Fruit fly (Drosophila melanogaster) whole organism, embryonic: Measurements from ENCODE around the gene heph.
A peak's percentile ranks its signal among the peaks of the same experiment; 100 is the strongest.

ENCODE experiments used
- BtbVII ChIP-seq: fragments of 200-800 bp; sonication (Bioruptor generic); optimal IDR thresholded peaks from 3 replicates; lab custom pipeline; 2017; ENCODE audit warnings: missing biosample characterization, mild to moderate bottlenecking, missing genetic modification characterization
- CG10366 ChIP-seq: fragments of 200-800 bp; sonication (Bioruptor generic); IDR thresholded peaks from 2 replicates; pipeline ENCODE4 v1.3.6; 2022; ENCODE audit warnings: missing biosample characterization, missing genetic modification characterization
- CG10543 ChIP-seq: fragments of 200-800 bp; sonication (Bioruptor generic); optimal IDR thresholded peaks from 3 replicates; lab custom pipeline; 2017; ENCODE audit warnings: missing biosample characterization, mild to moderate bottlenecking, missing genetic modification characterization, moderate library complexity
- CG10979 ChIP-seq: fragments of 200-800 bp; sonication (Bioruptor generic); optimal IDR thresholded peaks from 2 replicates; lab custom pipeline; 2018; ENCODE audit warnings: missing biosample characterization, mild to moderate bottlenecking, missing genetic modification characterization, moderate library complexity
- CG11398 ChIP-seq: fragments of 200-800 bp; sonication (Bioruptor generic); optimal IDR thresholded peaks from 2 replicates; lab custom pipeline; 2016; ENCODE audit warnings: missing biosample characterization, missing genetic modification characterization
- CG12104 ChIP-seq: fragments of 200-800 bp; sonication (Bioruptor generic); optimal IDR thresholded peaks from 3 replicates; lab custom pipeline; 2016; ENCODE audit warnings: missing biosample characterization, missing genetic modification characterization
- CG13123 ChIP-seq: fragments of 200-800 bp; sonication (Bioruptor generic); optimal IDR thresholded peaks from 2 replicates; lab custom pipeline; 2016; ENCODE audit warnings: missing biosample characterization, missing genetic modification characterization
- CG13296 ChIP-seq: fragments of 200-800 bp; sonication (Bioruptor generic); optimal IDR thresholded peaks from 3 replicates; lab custom pipeline; 2018; ENCODE audit warnings: missing biosample characterization, mild to moderate bottlenecking, missing genetic modification characterization
- CG17359 ChIP-seq: fragments of 200-800 bp; sonication (Bioruptor generic); optimal IDR thresholded peaks from 3 replicates; lab custom pipeline; 2018; ENCODE audit warnings: missing biosample characterization, mild to moderate bottlenecking, missing genetic modification characterization, moderate library complexity
- CG17568 ChIP-seq: fragments of 200-800 bp; sonication (Bioruptor generic); optimal IDR thresholded peaks from 2 replicates; lab custom pipeline; 2018; ENCODE audit warnings: missing biosample characterization, mild to moderate bottlenecking, missing genetic modification characterization, moderate library complexity
- CG17829 ChIP-seq: fragments of 200-800 bp; optimal IDR thresholded peaks from 2 replicates; lab custom pipeline; 2019; ENCODE audit warnings: missing biosample characterization, mild to moderate bottlenecking, missing genetic modification characterization, moderate library complexity
- CG17912 ChIP-seq: fragments of 200-800 bp; sonication (Bioruptor generic); optimal IDR thresholded peaks from 2 replicates; lab custom pipeline; 2018; ENCODE audit warnings: missing biosample characterization, mild to moderate bottlenecking, missing genetic modification characterization
- CG30020 ChIP-seq: fragments of 200-800 bp; optimal IDR thresholded peaks from 2 replicates; lab custom pipeline; 2019; ENCODE audit warnings: missing biosample characterization, mild to moderate bottlenecking, missing genetic modification characterization, moderate library complexity
- CG3407 ChIP-seq: fragments of 200-800 bp; sonication (Bioruptor generic); optimal IDR thresholded peaks from 2 replicates; lab custom pipeline; 2018; ENCODE audit warnings: missing biosample characterization, mild to moderate bottlenecking, missing genetic modification characterization
- CG4328 ChIP-seq: fragments of 200-800 bp; sonication (Bioruptor generic); optimal IDR thresholded peaks from 3 replicates; lab custom pipeline; 2017; ENCODE audit warnings: missing biosample characterization, missing genetic modification reagents, missing genetic modification characterization
- CG43689 ChIP-seq: fragments of 200-800 bp; sonication (Bioruptor generic); IDR thresholded peaks from 2 replicates; pipeline ENCODE4 v1.3.6; 2022; ENCODE audit warnings: missing biosample characterization, missing genetic modification characterization
- CG4820 ChIP-seq: fragments of 200-800 bp; sonication (Bioruptor generic); optimal IDR thresholded peaks from 3 replicates; lab custom pipeline; 2016; ENCODE audit warnings: missing biosample characterization, missing genetic modification characterization
- CG5180 ChIP-seq: fragments of 200-800 bp; sonication (Bioruptor generic); optimal IDR thresholded peaks from 3 replicates; lab custom pipeline; 2017; ENCODE audit warnings: missing biosample characterization, missing genetic modification characterization, mild to moderate bottlenecking, moderate library complexity, missing genetic modification reagents
- CG6854 ChIP-seq: fragments of 200-800 bp; sonication (Bioruptor generic); optimal IDR thresholded peaks from 3 replicates; lab custom pipeline; 2017; ENCODE audit warnings: missing biosample characterization, mild to moderate bottlenecking, missing genetic modification characterization
- CG7556 ChIP-seq: fragments of 200-800 bp; sonication (Bioruptor generic); optimal IDR thresholded peaks from 2 replicates; lab custom pipeline; 2017; ENCODE audit warnings: missing biosample characterization, mild to moderate bottlenecking, missing genetic modification characterization
- CG7987 ChIP-seq: fragments of 200-800 bp; sonication (Bioruptor generic); optimal IDR thresholded peaks from 2 replicates; lab custom pipeline; 2018; ENCODE audit warnings: missing biosample characterization, mild to moderate bottlenecking, missing genetic modification characterization, moderate library complexity
- CG8765 ChIP-seq: fragments of 200-800 bp; sonication (Bioruptor generic); IDR thresholded peaks from 2 replicates; pipeline ENCODE4 v1.3.6; 2022; ENCODE audit warnings: missing biosample characterization, missing genetic modification characterization
- CHES-1-like ChIP-seq: fragments of 200-800 bp; sonication (Bioruptor generic); optimal IDR thresholded peaks from 2 replicates; lab custom pipeline; 2016; ENCODE audit warnings: missing biosample characterization, missing genetic modification characterization
- Camta ChIP-seq: fragments of 200-800 bp; sonication (Bioruptor generic); optimal IDR thresholded peaks from 2 replicates; lab custom pipeline; 2016; ENCODE audit warnings: missing biosample characterization, missing genetic modification characterization
- CrebB ChIP-seq: fragments of 200-800 bp; sonication (Bioruptor generic); optimal IDR thresholded peaks from 3 replicates; lab custom pipeline; 2018; ENCODE audit warnings: missing biosample characterization, mild to moderate bottlenecking, missing genetic modification characterization
- D19B ChIP-seq: fragments of 200-800 bp; sonication (Bioruptor generic); optimal IDR thresholded peaks from 2 replicates; lab custom pipeline; 2017; ENCODE audit warnings: missing biosample characterization, mild to moderate bottlenecking, missing genetic modification characterization
- ERR ChIP-seq: fragments of 200-800 bp; sonication (Bioruptor generic); optimal IDR thresholded peaks from 2 replicates; lab custom pipeline; 2016; ENCODE audit warnings: missing biosample characterization, missing genetic modification characterization
- Hmx ChIP-seq: fragments of 200-800 bp; sonication (Bioruptor generic); optimal IDR thresholded peaks from 2 replicates; lab custom pipeline; 2016; ENCODE audit warnings: missing biosample characterization, missing genetic modification characterization
- Hr51 ChIP-seq, 2 experiments: fragments of 200-800 bp; sonication (Bioruptor generic); optimal IDR thresholded peaks; 2 replicates in 1 of 2; 3 replicates in 1 of 2; lab custom pipeline; 2016 to 2018; ENCODE audit warnings: missing biosample characterization in 2 of 2, missing genetic modification characterization in 2 of 2, mild to moderate bottlenecking in 1 of 2, moderate library complexity in 1 of 2
- Hsf ChIP-seq: fragments of 200-800 bp; sonication (Bioruptor generic); optimal IDR thresholded peaks from 3 replicates; lab custom pipeline; 2016; ENCODE audit warnings: missing biosample characterization, missing genetic modification characterization
- NC2α ChIP-seq: fragments of 200-800 bp; sonication (Bioruptor generic); optimal IDR thresholded peaks from 2 replicates; lab custom pipeline; 2016; ENCODE audit warnings: missing biosample characterization, missing genetic modification characterization
- Neu2 ChIP-seq: fragments of 200-800 bp; sonication (Bioruptor generic); optimal IDR thresholded peaks from 3 replicates; lab custom pipeline; 2016; ENCODE audit warnings: missing biosample characterization, missing genetic modification characterization, borderline replicate concordance
- Sin3A ChIP-seq: fragments of >200 bp; optimal IDR thresholded peaks from 2 replicates; lab custom pipeline; 2018
- al ChIP-seq: fragments of 200-800 bp; sonication (Bioruptor generic); IDR thresholded peaks from 2 replicates; pipeline ENCODE4 v1.3.6; 2022; ENCODE audit warnings: missing biosample characterization, missing genetic modification characterization
- br ChIP-seq: fragments of >200 bp; optimal IDR thresholded peaks from 2 replicates; lab custom pipeline; 2017
- crp ChIP-seq, 2 experiments: fragments of 200-800 bp; sonication (Bioruptor generic); optimal IDR thresholded peaks; 2 replicates in 1 of 2; 3 replicates in 1 of 2; lab custom pipeline; 2017; ENCODE audit warnings: missing biosample characterization in 2 of 2, missing genetic modification characterization in 2 of 2, mild to moderate bottlenecking in 1 of 2, moderate library complexity in 1 of 2
- danr ChIP-seq: fragments of 200-800 bp; sonication (Bioruptor generic); IDR thresholded peaks from 2 replicates; pipeline ENCODE4 v1.3.6; 2022; ENCODE audit warnings: missing biosample characterization, missing genetic modification characterization
- ewg ChIP-seq: fragments of 200-800 bp; sonication (Bioruptor generic); optimal IDR thresholded peaks from 3 replicates; lab custom pipeline; 2017; ENCODE audit warnings: mild to moderate bottlenecking, missing biosample characterization, missing genetic modification reagents, missing genetic modification characterization
- hkb ChIP-seq, 2 experiments: fragments of 200-800 bp in 1 of 2; fragments of >200 bp in 1 of 2; sonication (Bioruptor generic) in 1 of 2; IDR thresholded peaks in 1 of 2; optimal IDR thresholded peaks in 1 of 2; 2 replicates each; pipeline versions ENCODE4 v1.3.6 to Lab custom; 2017 to 2022; ENCODE audit warnings: missing biosample characterization in 1 of 2, missing genetic modification characterization in 1 of 2
- ken ChIP-seq: fragments of 200-800 bp; sonication (Bioruptor generic); IDR thresholded peaks from 3 replicates; pipeline ENCODE4 v1.3.6; 2022; ENCODE audit warnings: missing biosample characterization, missing genetic modification characterization
- luna ChIP-seq: fragments of 200-800 bp; sonication (Bioruptor generic); optimal IDR thresholded peaks from 2 replicates; lab custom pipeline; 2016; ENCODE audit warnings: missing biosample characterization, missing genetic modification characterization
- oc ChIP-seq: fragments of 200-800 bp; sonication (Bioruptor generic); optimal IDR thresholded peaks from 2 replicates; lab custom pipeline; 2018; ENCODE audit warnings: missing biosample characterization, mild to moderate bottlenecking, missing genetic modification characterization, moderate library complexity
- peb ChIP-seq: fragments of 200-800 bp; sonication (Bioruptor generic); IDR thresholded peaks from 2 replicates; pipeline ENCODE4 v1.3.6; 2022; ENCODE audit warnings: missing biosample characterization, missing genetic modification characterization
- psq ChIP-seq: fragments of 200-800 bp; sonication (Bioruptor generic); optimal IDR thresholded peaks from 2 replicates; lab custom pipeline; 2017; ENCODE audit warnings: missing biosample characterization, missing genetic modification characterization
- repo ChIP-seq: fragments of 200-800 bp; sonication (Bioruptor generic); optimal IDR thresholded peaks from 2 replicates; lab custom pipeline; 2016; ENCODE audit warnings: missing biosample characterization, missing genetic modification characterization
- rib ChIP-seq: fragments of 200-800 bp; sonication (Bioruptor generic); IDR thresholded peaks from 2 replicates; pipeline ENCODE4 v1.3.6; 2022; ENCODE audit warnings: missing biosample characterization, missing genetic modification characterization
- sd ChIP-seq: fragments of 200-800 bp; sonication (Bioruptor generic); optimal IDR thresholded peaks from 3 replicates; lab custom pipeline; 2018; ENCODE audit warnings: missing biosample characterization, mild to moderate bottlenecking, missing genetic modification characterization, moderate library complexity
- sim ChIP-seq: fragments of 200-800 bp; sonication (Bioruptor generic); IDR thresholded peaks from 2 replicates; pipeline ENCODE4 v1.3.6; 2022; ENCODE audit warnings: missing biosample characterization, missing genetic modification characterization
- sima ChIP-seq: fragments of 200-800 bp; sonication (Bioruptor generic); optimal IDR thresholded peaks from 2 replicates; lab custom pipeline; 2016; ENCODE audit warnings: missing biosample characterization, missing genetic modification characterization
- trem ChIP-seq: fragments of 200-800 bp; optimal IDR thresholded peaks from 3 replicates; lab custom pipeline; 2019; ENCODE audit warnings: missing biosample characterization, mild to moderate bottlenecking, missing genetic modification characterization, moderate library complexity
- tup ChIP-seq: fragments of 200-800 bp; sonication (Bioruptor generic); optimal IDR thresholded peaks from 2 replicates; lab custom pipeline; 2016; ENCODE audit warnings: missing biosample characterization, mild to moderate bottlenecking, missing genetic modification characterization, moderate library complexity
- zfh2 ChIP-seq: fragments of 200-800 bp; sonication (Bioruptor generic); optimal IDR thresholded peaks from 2 replicates; lab custom pipeline; 2016; ENCODE audit warnings: missing biosample characterization, missing genetic modification characterization

Gene heph

DNA sequence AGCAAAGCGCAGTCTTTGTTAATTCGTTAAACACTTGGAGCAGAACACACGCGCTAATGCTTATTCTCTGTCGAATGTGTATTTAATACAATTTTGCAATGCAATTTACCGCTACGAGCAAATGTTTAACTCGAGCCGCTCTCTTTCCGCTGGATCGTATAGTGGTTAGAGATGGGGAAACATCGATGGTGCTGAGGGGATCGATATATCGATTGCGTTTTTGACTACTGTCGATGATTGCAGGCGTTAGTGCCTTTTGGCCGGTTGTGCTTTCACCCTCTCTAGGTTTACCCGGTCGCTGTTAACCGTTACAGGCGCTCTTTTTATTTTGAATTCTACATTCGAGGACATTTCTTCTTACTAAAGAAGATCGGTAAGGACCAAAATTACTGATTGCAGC lies 29.7 kb downstream of the heph start (continued):
- TF ChIP-seq CG10979 (tag; lab: Kevin White, UChicago), result no peak
- TF ChIP-seq tup (GFP tag; lab: Kevin White, UChicago), result no peak
- TF ChIP-seq CG17912, result no peak
- no peak for TF ChIP-seq CG8765 (GFP tag; lab: Robert Waterston, UW)
- no peak for TF ChIP-seq luna (GFP tag; lab: Kevin White, UChicago)
- TF ChIP-seq oc, result no peak
- TF ChIP-seq CHES-1-like (GFP tag; lab: Kevin White, UChicago), result no peak
- TF ChIP-seq al (GFP tag; lab: Robert Waterston, UW), result no peak
- TF ChIP-seq Hsf, result peak; percentile 12
- peak; percentile 0 for TF ChIP-seq Camta (GFP tag; lab: Kevin White, UChicago)
- no peak for TF ChIP-seq peb
- TF ChIP-seq ERR (GFP tag; lab: Kevin White, UChicago), result peak; percentile 38
- no peak for TF ChIP-seq CG13296
- TF ChIP-seq trem (tag; lab: Kevin White, UChicago), result peak; percentile 35
- no peak for TF ChIP-seq Hr51 (GFP tag; optimal IDR thresholded peaks at IDR 0.05; lab: Kevin White, UChicago)
- TF ChIP-seq Hmx (GFP tag; lab: Kevin White, UChicago), result no peak
- peak; percentile 24 for TF ChIP-seq CG7987 (GFP tag; lab: Kevin White, UChicago)
- no peak for TF ChIP-seq Neu2 (GFP tag; lab: Kevin White, UChicago)
- TF ChIP-seq zfh2 (GFP tag; lab: Kevin White, UChicago), result no peak
- TF ChIP-seq danr (GFP tag; lab: Robert Waterston, UW), result no peak
- TF ChIP-seq D19B, result no peak
- TF ChIP-seq BtbVII (GFP tag; lab: Kevin White, UChicago), result no peak
- no peak for TF ChIP-seq CG7556 (GFP tag; lab: Kevin White, UChicago)
- no peak for TF ChIP-seq CG17568
- TF ChIP-seq Sin3A (lab: Kevin White, UChicago), result peak; percentile 54
- TF ChIP-seq CG10543 (GFP tag; lab: Kevin White, UChicago), result peak; percentile 10
- TF ChIP-seq CG5180 (GFP tag; lab: Kevin White, UChicago), result no peak
- TF ChIP-seq CG43689 (GFP tag; lab: Robert Waterston, UW), result no peak
- TF ChIP-seq CG11398 (GFP tag; lab: Kevin White, UChicago), result no peak
- no peak for TF ChIP-seq CG17829 (tag; lab: Kevin White, UChicago)
- no peak for TF ChIP-seq CG13123 (GFP tag; lab: Kevin White, UChicago)
- no peak for TF ChIP-seq sim (GFP tag; lab: Robert Waterston, UW)
- no peak for TF ChIP-seq NC2α
- peak in 1 of 2 experiments; percentile 29 for TF ChIP-seq crp (GFP tag; optimal IDR thresholded peaks at IDR 0.05; lab: Kevin White, UChicago)
- TF ChIP-seq CG6854 (GFP tag; lab: Kevin White, UChicago), result no peak
- TF ChIP-seq sima (GFP tag; lab: Kevin White, UChicago), result no peak
- no peak for TF ChIP-seq CG3407 (GFP tag; lab: Kevin White, UChicago)
- TF ChIP-seq CG12104, result no peak
- no peak for TF ChIP-seq br (lab: Kevin White, UChicago)
- TF ChIP-seq CrebB (tag; lab: Kevin White, UChicago), result no peak
- TF ChIP-seq CG4820 (GFP tag; lab: Kevin White, UChicago), result no peak
- TF ChIP-seq ken (GFP tag; lab: Robert Waterston, UW), result no peak
- no peak for TF ChIP-seq CG30020 (tag; lab: Kevin White, UChicago)
- no peak for TF ChIP-seq sd
- TF ChIP-seq hkb (optimal IDR thresholded peaks at IDR 0.05; lab: Kevin White, UChicago), result no peak
- no peak for TF ChIP-seq hkb (GFP tag; IDR thresholded peaks at IDR 0.05; lab: Robert Waterston, UW)
- TF ChIP-seq psq (GFP tag; lab: Kevin White, UChicago), result no peak
- no peak for TF ChIP-seq repo (GFP tag; lab: Kevin White, UChicago)
- no peak for TF ChIP-seq CG17359 (tag; lab: Kevin White, UChicago)
- TF ChIP-seq ewg (GFP tag; lab: Kevin White, UChicago), result no peak
- TF ChIP-seq CG4328 (GFP tag; lab: Kevin White, UChicago), result no peak
- peak; percentile 38; the same call in 1 of the 2 replicates for TF ChIP-seq rib (GFP tag; lab: Robert Waterston, UW)
- TF ChIP-seq CG10366 (GFP tag; lab: Robert Waterston, UW), result no peak
